Fruit fly (Drosophila melanogaster): ENCODE data around the gene Sfp24C1.

The Sfp24C1 gene

DNA sequence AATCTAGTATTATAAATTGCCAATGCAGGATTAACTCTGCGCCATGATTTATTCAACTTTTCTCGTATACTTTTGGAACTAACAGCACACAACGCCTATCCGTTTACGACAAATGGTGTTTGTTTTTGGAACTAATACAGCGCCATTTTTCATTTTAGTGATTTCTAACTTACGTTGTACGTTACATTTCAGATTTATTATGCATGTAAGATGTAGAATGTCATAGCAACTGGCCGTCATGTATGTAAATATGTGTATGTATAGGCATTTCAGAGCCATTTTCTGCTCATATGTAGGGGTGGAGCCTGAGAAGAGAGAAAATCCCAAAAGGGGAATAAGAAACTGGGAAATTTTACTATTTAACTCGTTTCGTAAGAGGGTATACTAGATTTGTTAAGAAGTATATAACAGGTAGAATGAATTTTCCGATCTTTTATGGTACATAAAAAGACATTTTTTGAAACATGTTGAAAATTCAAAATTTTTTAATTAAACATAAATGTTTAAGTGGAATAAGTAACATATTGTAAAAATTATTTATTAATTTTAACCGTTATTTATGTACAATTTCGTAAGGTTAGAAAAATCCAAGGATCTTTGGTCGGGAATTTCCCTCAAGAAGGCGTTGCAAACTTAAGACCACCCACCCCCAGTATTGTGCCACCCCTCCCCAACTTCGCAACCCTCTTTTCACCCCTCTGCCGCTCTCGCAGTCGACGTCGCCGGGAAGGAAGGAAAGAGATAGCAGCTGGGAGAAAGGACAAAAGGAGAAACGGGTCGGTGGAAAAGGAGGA, 42.9 kb upstream of the Sfp24C1 start (continued):
- TF ChIP-seq nerfin-2 (GFP tag; IDR thresholded peaks at IDR 0.05; ENCODE audit: partially characterized antibody) (no peak), CG2116 (GFP tag; optimal IDR thresholded peaks at IDR 0.05) (no peak), CG16779 (GFP tag; IDR thresholded peaks at IDR 0.05) (no peak), eyg (GFP tag; optimal IDR thresholded peaks at IDR 0.05) (no peak), Hr51 (GFP tag; optimal IDR thresholded peaks at IDR 0.05) (peak in 1 of 2 experiments; percentile 19), inv (GFP tag; IDR thresholded peaks at IDR 0.05; ENCODE audit: partially characterized antibody) (no peak; the same call in 1 of the 2 replicates), CG31388 (GFP tag; optimal IDR thresholded peaks at IDR 0.05) (peak; percentile 0), ara (GFP tag; IDR thresholded peaks at IDR 0.05) (peak; percentile 64), lab (GFP tag; optimal IDR thresholded peaks at IDR 0.05) (peak; percentile 65), Oli (tag; optimal IDR thresholded peaks at IDR 0.05) (no peak), HLH4C (GFP tag; IDR thresholded peaks at IDR 0.05; ENCODE audit: partially characterized antibody) (no peak), CG12219 (GFP tag; optimal IDR thresholded peaks at IDR 0.05) (no peak), CG11696 (GFP tag; IDR thresholded peaks at IDR 0.05) (no peak), Sry-β (GFP tag; optimal IDR thresholded peaks at IDR 0.05) (no peak), abd-A (tag; optimal IDR thresholded peaks at IDR 0.05) (peak; percentile 72), CG12769 (tag; optimal IDR thresholded peaks at IDR 0.05) (peak; percentile 78), toy (GFP tag; IDR thresholded peaks at IDR 0.05) (no peak), HLHmδ (GFP tag; optimal IDR thresholded peaks at IDR 0.05) (no peak), bcd (GFP tag; optimal IDR thresholded peaks at IDR 0.05) (peak; percentile 50), Atf-2 (GFP tag; optimal IDR thresholded peaks at IDR 0.05) (no peak), h (optimal IDR thresholded peaks at IDR 0.05) (no peak), Vsx1 (GFP tag; optimal IDR thresholded peaks at IDR 0.05) (no peak), da (GFP tag; optimal IDR thresholded peaks at IDR 0.05) (peak; percentile 24), CG11398 (GFP tag; optimal IDR thresholded peaks at IDR 0.05) (no peak), CG15601 (tag; optimal IDR thresholded peaks at IDR 0.05) (peak; percentile 47), Dip2 (GFP tag; IDR thresholded peaks at IDR 0.05) (peak; percentile 36; the same call in 1 of the 2 replicates), CG10274 (GFP tag; optimal IDR thresholded peaks at IDR 0.05) (no peak), CG6791 (GFP tag; IDR thresholded peaks at IDR 0.05; ENCODE audit: partially characterized antibody) (peak; percentile 46; the same call in 2 of the 3 replicates), Meics (GFP tag; optimal IDR thresholded peaks at IDR 0.05) (peak; percentile 41), D19B (GFP tag; optimal IDR thresholded peaks at IDR 0.05) (no peak), corto (GFP tag; optimal IDR thresholded peaks at IDR 0.05) (no peak), CG8765 (GFP tag; IDR thresholded peaks at IDR 0.05) (no peak), CG17359 (tag; optimal IDR thresholded peaks at IDR 0.05) (peak; percentile 58), Bteb2 (GFP tag; optimal IDR thresholded peaks at IDR 0.05) (peak; percentile 33), CG3065 (GFP tag; optimal IDR thresholded peaks at IDR 0.05) (no peak), CG17361 (GFP tag; IDR thresholded peaks at IDR 0.05) (0 out of 3 replicates have a peak, but pooled peaks have one; percentile 47), CG13287 (GFP tag; IDR thresholded peaks at IDR 0.05; ENCODE audit: partially characterized antibody) (peak; percentile 51), CG3163 (GFP tag; optimal IDR thresholded peaks at IDR 0.05) (peak; percentile 89), CG8388 (GFP tag; optimal IDR thresholded peaks at IDR 0.05) (peak; percentile 2), Stat92E (GFP tag; optimal IDR thresholded peaks at IDR 0.05) (peak in 1 of 3 experiments; percentile 50), Dfd (GFP tag; optimal IDR thresholded peaks at IDR 0.05) (no peak), en (GFP tag; optimal IDR thresholded peaks at IDR 0.05) (no peak), org-1 (GFP tag; optimal IDR thresholded peaks at IDR 0.05) (no peak), Abd-B (GFP tag; optimal IDR thresholded peaks at IDR 0.05) (peak; percentile 53), Antp (GFP tag; optimal IDR thresholded peaks at IDR 0.05) (peak; percentile 58), E2f1 (GFP tag; IDR thresholded peaks at IDR 0.05) (0 out of 2 replicates have a peak, but pooled peaks have one; percentile 19), gcm2 (GFP tag; optimal IDR thresholded peaks at IDR 0.05) (peak; percentile 18), Mrtf (GFP tag; IDR thresholded peaks at IDR 0.05) (no peak)
